Fruit fly (Drosophila melanogaster) S2 (cell line): Measurements from ENCODE around the gene CG13272.

ENCODE experiments used
- CG8478 ChIP-seq: fragments of >200 bp; optimal IDR thresholded peaks from 2 replicates; lab custom pipeline; 2018
- CTCF ChIP-seq, 2 experiments: fragments of >200 bp; optimal IDR thresholded peaks; 2 replicates each; lab custom pipeline; 2018

DNA sequence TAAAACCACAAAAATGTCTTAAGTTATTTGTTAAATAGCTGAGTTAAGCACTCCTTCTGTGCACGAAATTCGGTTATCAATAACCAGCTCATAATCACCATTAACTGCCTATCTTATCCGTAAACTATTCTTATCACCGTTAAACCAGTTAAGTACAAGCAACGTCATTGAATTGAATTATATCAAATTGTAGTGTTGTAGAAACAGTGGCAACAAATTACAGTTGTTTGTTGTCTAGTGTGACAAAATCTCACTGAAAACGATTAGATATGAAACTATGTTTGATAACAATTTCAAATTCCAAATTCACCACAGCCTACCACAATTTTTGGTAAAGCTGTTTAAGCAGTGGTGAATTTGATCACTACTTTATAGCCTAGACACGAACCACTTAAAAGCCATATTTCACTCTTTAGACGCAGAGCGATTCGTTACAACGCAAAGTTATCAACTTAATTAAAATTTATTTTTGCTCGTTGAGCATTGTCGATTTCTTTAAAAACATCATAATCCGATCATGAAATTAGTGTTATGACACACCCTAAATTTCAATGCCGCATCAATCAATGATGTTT lies 3.0 kb upstream of the CG13272 start:
- TF ChIP-seq CTCF (optimal IDR thresholded peaks at IDR 0.05; lab: Kevin White, UChicago) (peak in 1 of 2 experiments; percentile 40), CG8478 (lab: Kevin White, UChicago) (no peak)
